Worm (Caenorhabditis elegans): ENCODE results near the gene F19H6.4.

- TF ChIP-seq lin-14 (GFP tag; optimal IDR thresholded peaks at IDR 0.05), result no peak
- no peak for TF ChIP-seq ceh-82 (tag; optimal IDR thresholded peaks at IDR 0.05)
- no peak for TF ChIP-seq ceh-8 (GFP tag; optimal IDR thresholded peaks at IDR 0.05)
- TF ChIP-seq mab-9 (GFP tag; IDR thresholded peaks at IDR 0.05), result no peak
- no peak for TF ChIP-seq nhr-11 (tag; optimal IDR thresholded peaks at IDR 0.05)
- no peak for TF ChIP-seq pag-3 (tag; optimal IDR thresholded peaks at IDR 0.05; ENCODE audit: borderline replicate concordance, insufficient read depth)
- no peak for TF ChIP-seq nhr-20 (tag; optimal IDR thresholded peaks at IDR 0.05)
- TF ChIP-seq aly-2 (tag; optimal IDR thresholded peaks at IDR 0.05), result no peak
- TF ChIP-seq ztf-11 (tag; optimal IDR thresholded peaks at IDR 0.05), result no peak
- TF ChIP-seq lin-13 (GFP tag; optimal IDR thresholded peaks at IDR 0.05), result no peak
- no peak for TF ChIP-seq mep-1 (tag; optimal IDR thresholded peaks at IDR 0.05)
- no peak for TF ChIP-seq lsy-2 (tag; optimal IDR thresholded peaks at IDR 0.05)
These were observed 44.1 kb upstream of the F19H6.4 start, which contains the start of gene F17A2.13 for ce11 chrX:12321357-12321756.
